Worm (Caenorhabditis elegans) whole organism, young adult: Measurements from ENCODE around the gene exl-1.
A peak's percentile ranks its signal among the peaks of the same experiment; 100 is the strongest.

Experiments
- B0035.1 ChIP-seq: sonication (generic microtip); optimal IDR thresholded peaks from 2 replicates; lab custom pipeline; 2016; ENCODE audit warnings: missing genetic modification characterization, mild to moderate bottlenecking, missing compliant biosample characterization, missing genotype, missing genetic modification reagents
- B0336.3 ChIP-seq: fragments of 200-800 bp; sonication (Bioruptor generic); IDR thresholded peaks from 2 replicates; pipeline ENCODE4 v1.3.6; 2022; ENCODE audit warnings: missing genetic modification characterization, missing compliant biosample characterization
- C17E4.6 ChIP-seq: fragments of 200-800 bp; sonication (Bioruptor generic); IDR thresholded peaks from 2 replicates; pipeline ENCODE4 v1.3.6; 2022; ENCODE audit warnings: missing genetic modification reagents, missing genetic modification characterization, missing compliant biosample characterization
- D2030.7 ChIP-seq: fragments of 200-800 bp; sonication (Bioruptor generic); IDR thresholded peaks from 2 replicates; pipeline ENCODE4 v1.3.6; 2022; ENCODE audit warnings: missing genetic modification reagents, missing genetic modification characterization, missing compliant biosample characterization
- F23B12.7 ChIP-seq: sonication (generic microtip); optimal IDR thresholded peaks from 2 replicates; lab custom pipeline; 2017; ENCODE audit warnings: missing genetic modification characterization, mild to moderate bottlenecking, missing compliant biosample characterization, antibody characterized with exemption, moderate library complexity; ENCODE audit not compliant: insufficient read depth
- F37B4.10 ChIP-seq: fragments of 200-800 bp; sonication (Bioruptor generic); IDR thresholded peaks from 2 replicates; pipeline ENCODE4 v1.3.6; 2022; ENCODE audit warnings: missing genetic modification characterization, missing compliant biosample characterization
- F52B5.7 ChIP-seq: sonication (generic microtip); optimal IDR thresholded peaks from 2 replicates; lab custom pipeline; 2016; ENCODE audit warnings: mild to moderate bottlenecking, missing genetic modification characterization, missing compliant biosample characterization
- F55B11.4 ChIP-seq: sonication (generic microtip); optimal IDR thresholded peaks from 2 replicates; lab custom pipeline; 2016; ENCODE audit warnings: missing compliant biosample characterization, missing genetic modification characterization, borderline replicate concordance; ENCODE audit not compliant: insufficient read depth
- K11D2.4 ChIP-seq: fragments of 200-800 bp; sonication (Bioruptor generic); IDR thresholded peaks from 2 replicates; pipeline ENCODE4 v1.3.6; 2022; ENCODE audit warnings: missing genetic modification reagents, missing genetic modification characterization, missing compliant biosample characterization
- K12H6.12 ChIP-seq: fragments of 200-800 bp; sonication (Bioruptor generic); optimal IDR thresholded peaks from 2 replicates; lab custom pipeline; 2018; ENCODE audit warnings: mild to moderate bottlenecking, missing genetic modification characterization, missing compliant biosample characterization
- T07F8.4 ChIP-seq: sonication (generic microtip); optimal IDR thresholded peaks from 2 replicates; lab custom pipeline; 2016; ENCODE audit warnings: mild to moderate bottlenecking, missing genetic modification characterization, moderate library complexity, missing compliant biosample characterization
- T26A5.8 ChIP-seq: sonication (generic microtip); optimal IDR thresholded peaks from 2 replicates; lab custom pipeline; 2016; ENCODE audit warnings: missing genetic modification characterization, missing compliant biosample characterization
- Y79H2A.3 ChIP-seq: fragments of 200-800 bp; sonication (Bioruptor generic); conservative IDR thresholded peaks from 2 replicates; pipeline ENCODE4 v1.3.6; 2022; ENCODE audit warnings: missing genetic modification reagents, missing genetic modification characterization, missing compliant biosample characterization
- Y95B8A.8 ChIP-seq: fragments of 200-800 bp; sonication (Bioruptor generic); IDR thresholded peaks from 2 replicates; pipeline ENCODE4 v1.3.6; 2022; ENCODE audit warnings: missing genetic modification reagents, missing genetic modification characterization, missing compliant biosample characterization
- ZK185.1 ChIP-seq: sonication (generic microtip); optimal IDR thresholded peaks from 2 replicates; lab custom pipeline; 2016; ENCODE audit warnings: mild to moderate bottlenecking, missing genetic modification characterization, missing compliant biosample characterization; ENCODE audit not compliant: poor library complexity, severe bottlenecking
- aptf-2 ChIP-seq: fragments of 200-800 bp; sonication (Bioruptor generic); conservative IDR thresholded peaks from 2 replicates; pipeline ENCODE4 v1.3.6; 2022; ENCODE audit warnings: missing genetic modification reagents, missing genetic modification characterization, missing compliant biosample characterization
- atf-7 ChIP-seq: sonication (generic microtip); optimal IDR thresholded peaks from 2 replicates; lab custom pipeline; 2017; ENCODE audit warnings: mild to moderate bottlenecking, missing genetic modification characterization, missing compliant biosample characterization
- attf-3 ChIP-seq: fragments of 200-800 bp; sonication (Bioruptor generic); conservative IDR thresholded peaks from 2 replicates; pipeline ENCODE4 v1.3.6; 2022; ENCODE audit warnings: missing genetic modification reagents, missing genetic modification characterization, missing compliant biosample characterization
- ceh-58 ChIP-seq: fragments of 200-800 bp; sonication (Bioruptor generic); IDR thresholded peaks from 2 replicates; pipeline ENCODE4 v1.3.6; 2022; ENCODE audit warnings: missing genetic modification characterization, missing compliant biosample characterization
- chd-7 ChIP-seq: sonication (generic microtip); optimal IDR thresholded peaks from 2 replicates; lab custom pipeline; 2016; ENCODE audit warnings: mild to moderate bottlenecking, missing genetic modification characterization, moderate library complexity, missing compliant biosample characterization
- dox-1 ChIP-seq: fragments of 200-800 bp; sonication (Bioruptor generic); IDR thresholded peaks from 2 replicates; pipeline ENCODE4 v1.3.6; 2022; ENCODE audit warnings: missing genetic modification reagents, missing genetic modification characterization, missing compliant biosample characterization
- dpff-1 ChIP-seq: sonication (generic microtip); optimal IDR thresholded peaks from 2 replicates; lab custom pipeline; 2017; ENCODE audit warnings: mild to moderate bottlenecking, missing genetic modification characterization, missing compliant biosample characterization
- egl-18 ChIP-seq: fragments of 200-800 bp; sonication (Bioruptor generic); IDR thresholded peaks from 2 replicates; pipeline ENCODE4 v1.3.6; 2022; ENCODE audit warnings: missing genetic modification reagents, missing genetic modification characterization, missing compliant biosample characterization
- egl-44 ChIP-seq: fragments of 200-800 bp; sonication (Bioruptor generic); IDR thresholded peaks from 2 replicates; pipeline ENCODE4 v1.3.6; 2022; ENCODE audit warnings: missing genetic modification reagents, missing genetic modification characterization, missing compliant biosample characterization
- ets-4 ChIP-seq: fragments of 200-800 bp; sonication (Bioruptor generic); optimal IDR thresholded peaks from 2 replicates; lab custom pipeline; 2018; ENCODE audit warnings: mild to moderate bottlenecking, missing genetic modification characterization, missing compliant biosample characterization
- fkh-3 ChIP-seq: sonication (generic microtip); optimal IDR thresholded peaks from 2 replicates; lab custom pipeline; 2016; ENCODE audit warnings: mild to moderate bottlenecking, missing genetic modification characterization, missing compliant biosample characterization
- gei-17 ChIP-seq: fragments of 200-800 bp; sonication (Bioruptor generic); optimal IDR thresholded peaks from 2 replicates; lab custom pipeline; 2018; ENCODE audit warnings: mild to moderate bottlenecking, missing genetic modification characterization, missing compliant biosample characterization
- him-1 ChIP-seq: sonication (generic microtip); optimal IDR thresholded peaks from 2 replicates; lab custom pipeline; 2016; ENCODE audit warnings: missing genotype, missing genetic modification reagents, missing genetic modification characterization, missing compliant biosample characterization
- hlh-26 ChIP-seq: fragments of 200-800 bp; sonication (Bioruptor generic); conservative IDR thresholded peaks from 2 replicates; pipeline ENCODE4 v1.3.6; 2022; ENCODE audit warnings: missing genetic modification reagents, missing genetic modification characterization, missing compliant biosample characterization
- hmg-1.2 ChIP-seq: fragments of 200-800 bp; sonication (Bioruptor generic); IDR thresholded peaks from 2 replicates; pipeline ENCODE4 v1.3.6; 2022; ENCODE audit warnings: missing genetic modification reagents, missing genetic modification characterization, missing compliant biosample characterization
- hsf-1 ChIP-seq: fragments of 200-800 bp; sonication (Bioruptor generic); IDR thresholded peaks from 2 replicates; pipeline ENCODE4 v1.3.6; 2022; ENCODE audit warnings: missing genetic modification reagents, missing genetic modification characterization, missing compliant biosample characterization
- let-607 ChIP-seq, 2 experiments: fragments of 200-800 bp in 1 of 2; sonication (Bioruptor generic) in 1 of 2; sonication (generic microtip) in 1 of 2; optimal IDR thresholded peaks; 2 replicates each; lab custom pipeline; 2016 to 2018; ENCODE audit warnings: mild to moderate bottlenecking in 2 of 2, missing compliant biosample characterization in 2 of 2, missing genetic modification characterization in 2 of 2, moderate library complexity in 2 of 2, missing genotype in 1 of 2
- lin-54 ChIP-seq: fragments of 200-800 bp; sonication (Bioruptor generic); optimal IDR thresholded peaks from 2 replicates; lab custom pipeline; 2018; ENCODE audit warnings: mild to moderate bottlenecking, missing genetic modification characterization, missing compliant biosample characterization
- lir-1 ChIP-seq: fragments of 200-800 bp; sonication (Bioruptor generic); conservative IDR thresholded peaks from 2 replicates; pipeline ENCODE4 v1.3.6; 2022; ENCODE audit warnings: missing genetic modification reagents, missing genetic modification characterization, missing compliant biosample characterization
- nfya-2 ChIP-seq: fragments of 200-800 bp; sonication (Bioruptor generic); IDR thresholded peaks from 2 replicates; pipeline ENCODE4 v1.3.6; 2022; ENCODE audit warnings: missing genetic modification reagents, missing genetic modification characterization, missing compliant biosample characterization
- nfyb-1 ChIP-seq: fragments of 200-800 bp; sonication (Bioruptor generic); IDR thresholded peaks from 2 replicates; pipeline ENCODE4 v1.3.6; 2022; ENCODE audit warnings: missing genetic modification reagents, missing genetic modification characterization, missing compliant biosample characterization
- nhr-120 ChIP-seq: fragments of 200-800 bp; sonication (Bioruptor generic); IDR thresholded peaks from 2 replicates; pipeline ENCODE4 v1.3.6; 2022; ENCODE audit warnings: missing genetic modification characterization, missing compliant biosample characterization
- nhr-179 ChIP-seq: sonication (generic microtip); optimal IDR thresholded peaks from 2 replicates; lab custom pipeline; 2016; ENCODE audit warnings: mild to moderate bottlenecking, missing genetic modification characterization, missing compliant biosample characterization
- pbrm-1 ChIP-seq: fragments of 200-800 bp; sonication (Bioruptor generic); IDR thresholded peaks from 2 replicates; pipeline ENCODE4 v1.3.6; 2022; ENCODE audit warnings: missing genetic modification reagents, missing genetic modification characterization, missing compliant biosample characterization
- rpc-1 ChIP-seq, 2 experiments: fragments of 150-350 bp in 1 of 2; sonication (generic microtip) in 1 of 2; optimal IDR thresholded peaks; 2 replicates each; lab custom pipeline; 2014 to 2018; ENCODE audit warnings: missing biosample characterization in 1 of 2, missing genetic modification characterization in 1 of 2, missing genetic modification reagents in 1 of 2, missing genotype in 1 of 2
- sea-2 ChIP-seq: fragments of 200-800 bp; sonication (Bioruptor generic); IDR thresholded peaks from 2 replicates; pipeline ENCODE4 v1.3.6; 2022; ENCODE audit warnings: missing genetic modification characterization, missing compliant biosample characterization
- snpc-4 ChIP-seq, 5 experiments: fragments of 150-350 bp in 1 of 5; sonication (generic microtip) in 4 of 5; optimal IDR thresholded peaks; 2 replicates each; lab custom pipeline; 2014 to 2018; ENCODE audit warnings: missing genetic modification characterization in 5 of 5, missing biosample characterization in 3 of 5, antibody characterized with exemption in 2 of 5, mild to moderate bottlenecking in 2 of 5, missing compliant biosample characterization in 2 of 5, missing genotype in 2 of 5, moderate library complexity in 2 of 5, missing genetic modification reagents in 1 of 5
- tbp1 ChIP-seq: fragments of 200-800 bp; sonication (Bioruptor generic); optimal IDR thresholded peaks from 2 replicates; lab custom pipeline; 2018; ENCODE audit warnings: mild to moderate bottlenecking, missing genetic modification characterization, missing compliant biosample characterization
- xnd-1 ChIP-seq: sonication (generic microtip); optimal IDR thresholded peaks from 2 replicates; lab custom pipeline; 2016; ENCODE audit warnings: missing genotype, missing genetic modification reagents, missing genetic modification characterization, missing compliant biosample characterization
- ztf-18 ChIP-seq: sonication (generic microtip); optimal IDR thresholded peaks from 2 replicates; lab custom pipeline; 2016; ENCODE audit warnings: missing genotype, mild to moderate bottlenecking, missing genetic modification characterization, missing compliant biosample characterization

Gene exl-1

ce11 chrII:14441144-14441543 is 27.9 kb upstream of the exl-1 start, which contains the start of gene smg-8 (continued):
- TF ChIP-seq ets-4 (no peak), xnd-1 (tag; lab: Kevin White, UChicago) (peak; percentile 35), D2030.7 (GFP tag; lab: Robert Waterston, UW) (no peak), egl-18 (GFP tag; lab: Robert Waterston, UW) (no peak), lin-54 (GFP tag; lab: Kevin White, UChicago) (peak; percentile 94), lir-1 (GFP tag; lab: Robert Waterston, UW) (no peak), him-1 (tag; lab: Kevin White, UChicago) (peak; percentile 8), atf-7 (tag; lab: Kevin White, UChicago) (no peak), attf-3 (GFP tag; lab: Robert Waterston, UW) (0 out of 2 replicates have a peak, but pooled peaks have one; percentile 29), dpff-1 (tag; lab: Kevin White, UChicago) (no peak), nfya-2 (GFP tag; lab: Robert Waterston, UW) (no peak), sea-2 (GFP tag; lab: Robert Waterston, UW) (no peak), T07F8.4 (tag; lab: Kevin White, UChicago) (no peak), aptf-2 (GFP tag; lab: Robert Waterston, UW) (no peak), F23B12.7 (tag; lab: Kevin White, UChicago) (peak; percentile 0)
- TF ChIP-seq, all 124 proteins: peak for 18

ce11 chrII:14437922-14438458 is 24.7 kb upstream of the exl-1 start, which contains the start of gene K04B12.2:
Gene K04B12.2, minus strand, starts transcription at chrII:14437972.
- peak; percentile 79; the same call in 1 of the 2 replicates for TF ChIP-seq B0336.3 (GFP tag; lab: Robert Waterston, UW)
- TF ChIP-seq snpc-4 (GFP tag; optimal IDR thresholded peaks at IDR 0.05; lab: Kevin White, UChicago): no peak
- peak in 1 of 4 experiments; percentile 24 for TF ChIP-seq snpc-4 (tag; optimal IDR thresholded peaks at IDR 0.05; lab: Kevin White, UChicago)
- peak; percentile 44 for TF ChIP-seq lin-54 (GFP tag; lab: Kevin White, UChicago)
- no peak for TF ChIP-seq C17E4.6 (GFP tag; lab: Robert Waterston, UW)
- TF ChIP-seq let-607 (tag; optimal IDR thresholded peaks at IDR 0.05; lab: Kevin White, UChicago): no peak
- peak; percentile 2 for TF ChIP-seq chd-7
- no peak for TF ChIP-seq nhr-179 (tag; lab: Kevin White, UChicago)
- no peak for TF ChIP-seq nhr-120 (GFP tag; lab: Robert Waterston, UW)
- no peak for TF ChIP-seq F37B4.10 (GFP tag; lab: Robert Waterston, UW)
- TF ChIP-seq tbp1 (GFP tag; lab: Kevin White, UChicago): peak; percentile 33
- TF ChIP-seq nfyb-1 (GFP tag; lab: Robert Waterston, UW): 0 out of 2 replicates have a peak, but pooled peaks have one; percentile 33
- TF ChIP-seq ceh-58 (GFP tag; lab: Robert Waterston, UW): no peak
- no peak for TF ChIP-seq xnd-1 (tag; lab: Kevin White, UChicago)
- TF ChIP-seq T26A5.8 (tag; lab: Kevin White, UChicago): no peak
- TF ChIP-seq K11D2.4: no peak
- no peak for TF ChIP-seq gei-17 (GFP tag; lab: Kevin White, UChicago)
- peak; percentile 78 for TF ChIP-seq hmg-1.2 (GFP tag; lab: Robert Waterston, UW)
- TF ChIP-seq ztf-18: peak; percentile 37
- TF ChIP-seq K12H6.12: peak; percentile 15
- no peak for TF ChIP-seq B0035.1 (tag; lab: Kevin White, UChicago)
- no peak for TF ChIP-seq Y95B8A.8 (GFP tag; lab: Robert Waterston, UW)
- TF ChIP-seq ZK185.1 (tag; lab: Kevin White, UChicago): peak; percentile 56
- TF ChIP-seq fkh-3 (tag; lab: Kevin White, UChicago): no peak
- TF ChIP-seq egl-44 (GFP tag; lab: Robert Waterston, UW): 0 out of 2 replicates have a peak, but pooled peaks have one; percentile 12
- TF ChIP-seq dox-1 (GFP tag; lab: Robert Waterston, UW): peak; percentile 85
- TF ChIP-seq hsf-1 (GFP tag; lab: Robert Waterston, UW): no peak
- TF ChIP-seq F23B12.7 (tag; lab: Kevin White, UChicago): peak; percentile 14
- TF ChIP-seq Y79H2A.3 (GFP tag; lab: Robert Waterston, UW): no peak
- no peak for TF ChIP-seq hlh-26 (GFP tag; lab: Robert Waterston, UW)
- no peak for TF ChIP-seq pbrm-1 (GFP tag; lab: Robert Waterston, UW)
- no peak for TF ChIP-seq F52B5.7 (tag; lab: Kevin White, UChicago)
- no peak for TF ChIP-seq F55B11.4
- TF ChIP-seq T07F8.4 (tag; lab: Kevin White, UChicago): no peak
- no peak for TF ChIP-seq rpc-1 (optimal IDR thresholded peaks at IDR 0.05; lab: Kevin White, UChicago)
- no peak for TF ChIP-seq rpc-1 (tag; optimal IDR thresholded peaks at IDR 0.05; lab: Kevin White, UChicago)
